Worm (Caenorhabditis elegans): ENCODE results near the gene F56D2.5.

DNA sequence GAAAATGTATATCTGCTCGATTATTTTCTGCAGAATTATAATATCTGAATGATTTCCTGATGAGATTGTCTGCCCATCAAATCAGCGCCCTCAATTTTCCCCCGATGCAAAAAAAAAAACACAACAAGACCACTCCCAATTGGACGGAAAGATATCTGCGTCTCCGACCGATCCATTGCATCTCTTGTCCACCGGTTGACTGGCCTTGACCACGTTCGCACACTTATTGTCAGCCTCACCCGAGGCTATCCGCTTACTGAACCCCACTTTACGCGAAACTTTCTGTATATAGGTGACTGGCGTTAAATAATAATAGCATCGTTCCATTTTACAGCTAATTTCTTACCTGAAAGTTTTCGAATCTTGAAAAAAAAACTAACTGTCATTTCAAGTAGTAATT is 13.1 kb upstream of the F56D2.5 start:
- TF ChIP-seq ama-1 (optimal IDR thresholded peaks at IDR 0.05): no peak
- no peak for TF ChIP-seq sea-1 (GFP tag; conservative IDR thresholded peaks at IDR 0.05)
- TF ChIP-seq ets-7 (tag; optimal IDR thresholded peaks at IDR 0.05): no peak
- TF ChIP-seq ceh-36 (tag; optimal IDR thresholded peaks at IDR 0.05): no peak
- TF ChIP-seq hnd-1 (tag; optimal IDR thresholded peaks at IDR 0.05): no peak
- TF ChIP-seq flt-1 (GFP tag; IDR thresholded peaks at IDR 0.05): no peak
- TF ChIP-seq hmbx-1 (tag; optimal IDR thresholded peaks at IDR 0.05): no peak
- TF ChIP-seq F13C5.2 (tag; optimal IDR thresholded peaks at IDR 0.05): no peak

All from whole organism, early embryonic.